Worm (Caenorhabditis elegans) whole organism, L1 larva: ENCODE results near the gene rpb-8.

Experiments
- C34B4.2 ChIP-seq: sonication (generic microtip); optimal IDR thresholded peaks from 2 replicates; lab custom pipeline; 2017; ENCODE audit warnings: mild to moderate bottlenecking, missing genetic modification characterization, missing compliant biosample characterization
- blmp-1 ChIP-seq: fragments of 150-350 bp; optimal IDR thresholded peaks from 2 replicates; lab custom pipeline; 2014; ENCODE audit warnings: missing biosample characterization, missing genetic modification characterization
- ceh-8 ChIP-seq: fragments of 200-800 bp; sonication (Bioruptor generic); optimal IDR thresholded peaks from 2 replicates; lab custom pipeline; 2018; ENCODE audit warnings: mild to moderate bottlenecking, missing genetic modification characterization, moderate library complexity, missing compliant biosample characterization
- ceh-82 ChIP-seq, 3 experiments: fragments of 150-350 bp in 1 of 3; sonication (generic microtip) in 2 of 3; optimal IDR thresholded peaks; 2 replicates each; lab custom pipeline; 2014 to 2017; ENCODE audit warnings: missing biosample characterization in 3 of 3, missing genetic modification characterization in 3 of 3
- ceh-88 ChIP-seq: fragments of 200-800 bp; sonication (Bioruptor generic); IDR thresholded peaks from 2 replicates; pipeline ENCODE4 v1.3.6; 2022; ENCODE audit warnings: missing genetic modification characterization, missing compliant biosample characterization
- ceh-90 ChIP-seq: sonication (generic microtip); optimal IDR thresholded peaks from 2 replicates; lab custom pipeline; 2016; ENCODE audit warnings: missing genetic modification characterization, missing compliant biosample characterization
- ces-1 ChIP-seq: fragments of 150-350 bp; optimal IDR thresholded peaks from 2 replicates; lab custom pipeline; 2014; ENCODE audit warnings: missing biosample characterization, missing genetic modification reagents, missing genetic modification characterization
- dpl-1 ChIP-seq, 3 experiments: fragments of 150-350 bp in 2 of 3; sonication (generic microtip) in 1 of 3; optimal IDR thresholded peaks; 2 replicates each; lab custom pipeline; 2014 to 2017; ENCODE audit warnings: missing biosample characterization in 3 of 3, missing genetic modification characterization in 3 of 3, missing genetic modification reagents in 3 of 3
- efl-1 ChIP-seq, 4 experiments: fragments of 150-350 bp; optimal IDR thresholded peaks in 3 of 4; peaks in 1 of 4; 1 replicate in 1 of 4; 2 replicates in 3 of 4; lab custom pipeline; 2014; ENCODE audit warnings: missing biosample characterization in 2 of 4, missing genetic modification characterization in 2 of 4, missing genetic modification reagents in 2 of 4
- egl-13 ChIP-seq: sonication (generic microtip); optimal IDR thresholded peaks from 2 replicates; lab custom pipeline; 2016; ENCODE audit warnings: missing genotype, missing genetic modification reagents, missing genetic modification characterization, missing compliant biosample characterization
- hpl-2 ChIP-seq: fragments of 150-350 bp; optimal IDR thresholded peaks from 2 replicates; lab custom pipeline; 2014; ENCODE audit warnings: missing biosample characterization, missing genetic modification reagents, missing genetic modification characterization
- jun-1 ChIP-seq: fragments of 150-350 bp; optimal IDR thresholded peaks from 2 replicates; lab custom pipeline; 2014; ENCODE audit warnings: missing biosample characterization, missing genetic modification reagents, missing genetic modification characterization
- lin-15B ChIP-seq: fragments of 150-350 bp; sonication (generic microtip); optimal IDR thresholded peaks from 3 replicates; lab custom pipeline; 2014; ENCODE audit warnings: missing biosample characterization, missing genetic modification characterization
- lin-35 ChIP-seq, 2 experiments: fragments of 150-350 bp; optimal IDR thresholded peaks; 2 replicates each; lab custom pipeline; 2014; ENCODE audit warnings: missing biosample characterization in 2 of 2, missing genetic modification characterization in 2 of 2, missing genetic modification reagents in 2 of 2
- lin-39 ChIP-seq: fragments of 150-350 bp; optimal IDR thresholded peaks from 2 replicates; lab custom pipeline; 2014; ENCODE audit warnings: missing biosample characterization, missing genetic modification reagents, missing genetic modification characterization
- lsy-2 ChIP-seq, 2 experiments: fragments of 150-350 bp; optimal IDR thresholded peaks; 2 replicates each; lab custom pipeline; 2014; ENCODE audit warnings: missing biosample characterization in 2 of 2, missing genetic modification characterization in 2 of 2
- mab-9 ChIP-seq: fragments of 200-800 bp; sonication (Bioruptor generic); IDR thresholded peaks from 2 replicates; pipeline ENCODE4 v1.3.6; 2022; ENCODE audit warnings: missing genetic modification reagents, missing genetic modification characterization, missing compliant biosample characterization
- mep-1 ChIP-seq: fragments of 150-350 bp; optimal IDR thresholded peaks from 2 replicates; lab custom pipeline; 2014; ENCODE audit warnings: missing biosample characterization, missing genetic modification characterization
- nhr-12 ChIP-seq: sonication (generic microtip); optimal IDR thresholded peaks from 2 replicates; lab custom pipeline; 2017; ENCODE audit warnings: missing biosample characterization, missing genetic modification characterization
- nhr-237 ChIP-seq: fragments of 150-350 bp; optimal IDR thresholded peaks from 2 replicates; lab custom pipeline; 2014; ENCODE audit warnings: missing biosample characterization, missing genetic modification characterization
- nhr-47 ChIP-seq: sonication (generic microtip); optimal IDR thresholded peaks from 2 replicates; lab custom pipeline; 2016; ENCODE audit warnings: mild to moderate bottlenecking, missing genetic modification characterization, moderate library complexity, missing compliant biosample characterization
- nhr-71 ChIP-seq: sonication (generic microtip); optimal IDR thresholded peaks from 2 replicates; lab custom pipeline; 2016; ENCODE audit warnings: mild to moderate bottlenecking, missing genetic modification characterization, moderate library complexity, missing compliant biosample characterization
- nhr-76 ChIP-seq: sonication (generic microtip); optimal IDR thresholded peaks from 2 replicates; lab custom pipeline; 2017; ENCODE audit warnings: missing biosample characterization, missing genetic modification characterization
- nhr-85 ChIP-seq: sonication (generic microtip); peaks from one replicate; lab custom pipeline; 2016; ENCODE audit warnings: missing genetic modification characterization, inconsistent platforms, missing compliant biosample characterization
- nhr-90 ChIP-seq: sonication (generic microtip); optimal IDR thresholded peaks from 2 replicates; lab custom pipeline; 2016; ENCODE audit warnings: mild to moderate bottlenecking, missing genetic modification characterization, missing compliant biosample characterization; ENCODE audit not compliant: poor library complexity
- rnt-1 ChIP-seq: sonication (generic microtip); optimal IDR thresholded peaks from 2 replicates; lab custom pipeline; 2016; ENCODE audit warnings: mild to moderate bottlenecking, missing genetic modification characterization, moderate library complexity, missing compliant biosample characterization
- snpc-4 ChIP-seq: fragments of 150-350 bp; optimal IDR thresholded peaks from 2 replicates; lab custom pipeline; 2014; ENCODE audit warnings: missing biosample characterization, missing genetic modification characterization
- snu-23 ChIP-seq: sonication (generic microtip); optimal IDR thresholded peaks from 2 replicates; lab custom pipeline; 2016; ENCODE audit warnings: missing genetic modification characterization, missing compliant biosample characterization
- unc-30 ChIP-seq: sonication (generic microtip); optimal IDR thresholded peaks from 2 replicates; lab custom pipeline; 2017; ENCODE audit warnings: missing biosample characterization, missing genetic modification characterization
- unc-62 ChIP-seq: fragments of 150-350 bp; optimal IDR thresholded peaks from 2 replicates; lab custom pipeline; 2014; ENCODE audit warnings: missing biosample characterization, missing genetic modification reagents, missing genetic modification characterization
- xbp-1 ChIP-seq: sonication (generic microtip); optimal IDR thresholded peaks from 2 replicates; lab custom pipeline; 2016; ENCODE audit warnings: missing genetic modification characterization, missing compliant biosample characterization
- zip-4 ChIP-seq: fragments of 200-800 bp; sonication (Bioruptor generic); optimal IDR thresholded peaks from 2 replicates; lab custom pipeline; 2018; ENCODE audit warnings: mild to moderate bottlenecking, missing genetic modification characterization, moderate library complexity, missing compliant biosample characterization

Gene rpb-8

ce11 chrIII:4947352-4947751 is 29.5 kb upstream of the rpb-8 start (continued):
- TF ChIP-seq snpc-4 (tag; lab: Kevin White, UChicago) (no peak), zip-4 (GFP tag; lab: Kevin White, UChicago) (no peak), nhr-76 (tag; lab: Kevin White, UChicago) (no peak), ceh-88 (GFP tag; lab: Robert Waterston, UW) (no peak), ceh-90 (tag; lab: Kevin White, UChicago) (no peak), xbp-1 (no peak), nhr-237 (tag; lab: Kevin White, UChicago) (no peak), nhr-12 (tag; lab: Kevin White, UChicago) (no peak)

DNA sequence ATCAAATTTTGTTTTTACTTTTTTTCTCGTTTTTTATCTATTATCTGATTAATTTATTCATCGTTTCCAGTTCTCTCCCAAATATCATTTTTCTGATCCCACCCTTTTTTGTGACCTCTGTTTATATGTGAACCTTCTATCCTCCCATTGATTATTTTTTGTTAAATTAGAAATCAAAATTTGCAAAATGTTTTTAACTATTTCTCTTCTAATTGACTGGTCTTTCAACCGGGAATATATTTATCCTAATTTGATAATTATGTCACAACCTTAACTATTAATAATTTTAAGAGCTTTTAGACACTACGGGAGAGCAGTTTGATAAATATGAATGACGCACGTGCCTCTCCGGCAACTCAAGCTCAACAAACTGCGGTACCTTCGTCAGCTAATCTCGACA is 26.4 kb upstream of the rpb-8 start, which contains the start of gene ntl-9:
ntl-9 (plus strand) TSS at position 301 of the 400 bp plus-strand sequence.
- no peak for TF ChIP-seq nhr-76 (tag; lab: Kevin White, UChicago)
- TF ChIP-seq lin-39 (tag; lab: Kevin White, UChicago), result no peak
- TF ChIP-seq ceh-8 (GFP tag; lab: Kevin White, UChicago), result no peak
- TF ChIP-seq nhr-47, result no peak
- no peak for TF ChIP-seq egl-13
- TF ChIP-seq hpl-2 (GFP tag; lab: Kevin White, UChicago), result no peak
- TF ChIP-seq unc-62 (GFP tag; lab: Kevin White, UChicago), result no peak

DNA sequence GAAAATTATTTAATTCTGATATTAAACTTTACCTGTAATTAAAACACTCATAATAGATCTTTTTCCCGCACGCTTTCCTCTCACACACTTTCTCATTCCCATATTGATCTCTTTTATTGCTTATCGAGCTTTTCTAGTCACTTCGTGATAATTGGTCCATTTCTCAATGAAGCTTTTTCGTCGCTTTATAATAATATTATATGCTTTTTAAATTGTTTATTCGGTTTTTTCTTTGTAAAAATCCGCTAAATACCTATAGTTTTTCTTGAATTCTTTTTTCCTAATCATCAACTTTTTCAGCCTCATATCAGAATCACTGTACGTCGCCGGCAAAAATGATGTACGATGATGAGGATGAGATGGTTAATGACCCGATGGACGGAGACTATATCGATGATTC is 21.5 kb upstream of the rpb-8 start, which contains the start of gene rpb-2:
rpb-2 (plus strand) TSS at position 301 of the 400 bp plus-strand sequence.
- TF ChIP-seq efl-1 (optimal IDR thresholded peaks at IDR 0.05; lab: Kevin White, UChicago) (no peak), efl-1 (GFP tag; optimal IDR thresholded peaks at IDR 0.05 in 1 of 2; lab: Kevin White, UChicago) (peak in 1 of 2 experiments; percentile 35), rnt-1 (tag; lab: Kevin White, UChicago) (no peak)
- TF ChIP-seq, all 84 proteins: peak for 1

DNA sequence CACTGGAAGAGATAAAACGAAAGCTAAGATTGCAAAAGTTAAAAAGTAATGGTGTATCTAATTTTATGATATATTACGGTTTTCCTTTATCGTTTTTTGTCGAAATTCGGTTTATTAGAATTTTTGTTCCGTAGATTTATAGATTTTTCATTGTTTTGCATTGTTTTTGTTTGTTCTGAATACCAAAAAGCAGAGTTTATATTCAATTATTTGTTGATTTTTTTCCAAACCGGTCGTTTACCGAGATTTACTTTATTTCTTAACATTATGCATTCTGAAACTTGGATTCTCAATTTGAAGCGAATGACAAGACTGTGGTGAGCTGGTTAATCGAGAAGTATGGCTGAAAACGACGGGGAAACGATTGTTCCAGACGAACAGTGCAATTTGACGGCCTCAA is 19.2 kb upstream of the rpb-8 start, which contains the start of gene fsn-1:
fsn-1 (plus strand) TSS at position 301 of the 400 bp plus-strand sequence.
- TF ChIP-seq rnt-1 (tag; lab: Kevin White, UChicago), result no peak
- no peak for TF ChIP-seq ces-1 (GFP tag; lab: Kevin White, UChicago)
- TF ChIP-seq unc-30 (tag; lab: Kevin White, UChicago), result no peak
- no peak for TF ChIP-seq mab-9 (GFP tag; lab: Robert Waterston, UW)
- TF ChIP-seq jun-1 (tag; lab: Kevin White, UChicago), result no peak
- TF ChIP-seq dpl-1 (GFP tag; optimal IDR thresholded peaks at IDR 0.05; lab: Kevin White, UChicago), result no peak

DNA sequence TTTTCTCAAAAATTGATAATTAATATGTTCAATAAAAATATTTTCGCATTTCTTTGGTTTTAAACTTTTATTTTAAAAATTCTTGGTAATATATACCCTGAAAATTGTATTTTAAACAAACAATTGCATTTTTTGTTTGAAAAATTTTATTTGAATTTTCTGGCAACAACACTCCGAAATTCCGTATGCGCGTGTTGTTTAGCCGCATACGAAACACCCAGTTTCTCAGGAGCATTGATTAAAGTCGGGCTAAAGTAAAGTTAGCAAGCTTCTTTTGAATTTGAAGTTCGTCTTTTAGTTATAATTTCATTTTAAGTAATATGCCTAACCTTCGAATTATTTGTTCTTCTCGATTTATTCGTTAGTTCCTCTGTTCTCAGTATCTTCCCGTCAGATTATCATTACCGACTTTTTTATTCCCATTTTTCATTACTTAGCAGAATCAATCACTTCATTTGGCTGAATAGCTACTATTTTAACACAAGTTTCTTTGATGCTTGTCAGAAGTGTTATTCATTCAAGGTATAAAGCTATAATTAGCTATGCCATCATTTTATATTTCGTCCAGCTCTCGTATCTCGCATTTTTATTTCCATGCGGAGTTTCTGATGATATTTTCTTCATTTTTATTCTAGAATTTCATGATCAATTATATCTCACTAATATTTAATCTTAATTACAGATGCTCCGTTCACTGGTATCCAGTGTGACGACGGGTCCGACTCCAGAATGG is 17.3 kb upstream of the rpb-8 start, which contains the start of gene mrps-18C:
mrps-18C (plus strand) TSS at position 683 of the 733 bp plus-strand sequence.
- TF ChIP-seq mep-1 (peak; percentile 47), snu-23 (GFP tag; lab: Kevin White, UChicago) (peak; percentile 16), lin-15B (peak; percentile 34), nhr-71 (peak; percentile 45), rnt-1 (tag; lab: Kevin White, UChicago) (peak; percentile 35), lin-35 (GFP tag; optimal IDR thresholded peaks at IDR 0.05; lab: Kevin White, UChicago) (peak; percentile 60 to 69), nhr-90 (tag; lab: Kevin White, UChicago) (no peak), C34B4.2 (tag; lab: Kevin White, UChicago) (no peak), efl-1 (optimal IDR thresholded peaks at IDR 0.05; lab: Kevin White, UChicago) (peak; percentile 48 to 66), efl-1 (GFP tag; optimal IDR thresholded peaks at IDR 0.05 in 1 of 2; lab: Kevin White, UChicago) (peak; percentile 68 to 96), snpc-4 (tag; lab: Kevin White, UChicago) (no peak), lsy-2 (tag; optimal IDR thresholded peaks at IDR 0.05; lab: Kevin White, UChicago) (peak; percentile 19 to 60), dpl-1 (GFP tag; optimal IDR thresholded peaks at IDR 0.05; lab: Kevin White, UChicago) (peak; percentile 42 to 70 (median 59)), nhr-85 (tag; lab: Kevin White, UChicago) (peak; percentile 2), lin-39 (tag; lab: Kevin White, UChicago) (no peak), nhr-47 (peak; percentile 49), ceh-82 (tag; optimal IDR thresholded peaks at IDR 0.05; lab: Kevin White, UChicago) (peak in 1 of 3 experiments; percentile 11), blmp-1 (tag; lab: Kevin White, UChicago) (peak; percentile 18)
